Worm (Caenorhabditis elegans): ENCODE results near the gene C49C8.3.

Gene C49C8.3

ce11 chrIV:8679225-8679624 lies 34.7 kb downstream of the C49C8.3 start, which contains the start of gene nlp-60:
nlp-60 (minus strand) TSS chrIV:8679325.
- no peak for TF ChIP-seq dsc-1 (tag; optimal IDR thresholded peaks at IDR 0.05)

- TF ChIP-seq dpl-1 (GFP tag; optimal IDR thresholded peaks at IDR 0.05) (no peak), efl-3 (GFP tag; optimal IDR thresholded peaks at IDR 0.05) (no peak), nhr-47 (tag; optimal IDR thresholded peaks at IDR 0.05) (no peak), alr-1 (tag; optimal IDR thresholded peaks at IDR 0.05; ENCODE audit: borderline replicate concordance) (no peak), nhr-84 (tag; optimal IDR thresholded peaks at IDR 0.05) (no peak), sptf-1 (tag; optimal IDR thresholded peaks at IDR 0.05) (no peak), C04F5.9 (tag; optimal IDR thresholded peaks at IDR 0.05) (no peak), ets-5 (GFP tag; IDR thresholded peaks at IDR 0.05) (no peak), sup-37 (GFP tag; optimal IDR thresholded peaks at IDR 0.05) (no peak), mef-2 (tag; optimal IDR thresholded peaks at IDR 0.05) (no peak), nhr-12 (tag; optimal IDR thresholded peaks at IDR 0.05) (no peak), nhr-76 (tag; optimal IDR thresholded peaks at IDR 0.05) (no peak), unc-86 (tag; optimal IDR thresholded peaks at IDR 0.05) (no peak), efl-1 (optimal IDR thresholded peaks at IDR 0.05) (no peak), efl-1 (GFP tag; optimal IDR thresholded peaks at IDR 0.05 in 1 of 2) (no peak)
Observed at ce11 chrIV:8686510-8686909, 42.0 kb downstream of the C49C8.3 start, which contains the start of gene pole-2. pole-2 (minus strand) TSS chrIV:8686610.

ce11 chrIV:8686966-8687365 lies 42.4 kb downstream of the C49C8.3 start:
- TF ChIP-seq efl-1 (optimal IDR thresholded peaks at IDR 0.05) (no peak), efl-1 (GFP tag; optimal IDR thresholded peaks at IDR 0.05 in 1 of 2) (peak in 1 of 2 experiments; percentile 67), ceh-8 (GFP tag; optimal IDR thresholded peaks at IDR 0.05) (no peak)

ce11 chrIV:8687605-8688191 lies 43.2 kb downstream of the C49C8.3 start, which contains the start of gene snrp-3:
snrp-3 (minus strand) TSS chrIV:8687810.
- no peak for TF ChIP-seq unc-62 (GFP tag; optimal IDR thresholded peaks at IDR 0.05)
- TF ChIP-seq nhr-85 (tag): peak; percentile 93
- TF ChIP-seq nhr-28 (tag; optimal IDR thresholded peaks at IDR 0.05): no peak
- TF ChIP-seq ets-5 (GFP tag; IDR thresholded peaks at IDR 0.05): no peak
- no peak for TF ChIP-seq fkh-4 (tag; optimal IDR thresholded peaks at IDR 0.05; ENCODE audit: borderline replicate concordance)
- peak; percentile 82 for TF ChIP-seq unc-86 (tag; optimal IDR thresholded peaks at IDR 0.05)
- TF ChIP-seq aly-2 (tag; optimal IDR thresholded peaks at IDR 0.05): peak; percentile 86
- TF ChIP-seq tlp-1 (tag; optimal IDR thresholded peaks at IDR 0.05): no peak
- peak; percentile 50 for TF ChIP-seq sox-4 (tag; optimal IDR thresholded peaks at IDR 0.05)
- TF ChIP-seq nhr-71 (tag; optimal IDR thresholded peaks at IDR 0.05): peak; percentile 93
- TF ChIP-seq mdl-1 (tag; optimal IDR thresholded peaks at IDR 0.05): peak in 1 of 2 experiments; percentile 83
- peak; percentile 85 for TF ChIP-seq xbp-1 (tag; optimal IDR thresholded peaks at IDR 0.05)
- TF ChIP-seq ceh-8 (GFP tag; optimal IDR thresholded peaks at IDR 0.05): peak; percentile 75
- no peak for TF ChIP-seq nhr-84 (tag; optimal IDR thresholded peaks at IDR 0.05)
- TF ChIP-seq lin-35 (GFP tag; optimal IDR thresholded peaks at IDR 0.05): peak; percentile 94 to 98
- TF ChIP-seq lin-14 (GFP tag; optimal IDR thresholded peaks at IDR 0.05): peak; percentile 83
- TF ChIP-seq tbx-2 (tag; optimal IDR thresholded peaks at IDR 0.05): peak; percentile 86
- TF ChIP-seq nhr-47 (tag; optimal IDR thresholded peaks at IDR 0.05): peak; percentile 91
- no peak for TF ChIP-seq alr-1 (tag; optimal IDR thresholded peaks at IDR 0.05; ENCODE audit: borderline replicate concordance)
- no peak for TF ChIP-seq vab-15 (tag; optimal IDR thresholded peaks at IDR 0.05)
- TF ChIP-seq nhr-76 (tag; optimal IDR thresholded peaks at IDR 0.05): no peak
- TF ChIP-seq zag-1 (tag; optimal IDR thresholded peaks at IDR 0.05): peak; percentile 82
- TF ChIP-seq jun-1 (tag; optimal IDR thresholded peaks at IDR 0.05): peak; percentile 61
- TF ChIP-seq fkh-10 (GFP tag; optimal IDR thresholded peaks at IDR 0.05): peak; percentile 20
- no peak for TF ChIP-seq nhr-12 (tag; optimal IDR thresholded peaks at IDR 0.05)
- TF ChIP-seq irx-1 (tag; optimal IDR thresholded peaks at IDR 0.05): peak; percentile 83
- TF ChIP-seq rnt-1 (tag; optimal IDR thresholded peaks at IDR 0.05): peak; percentile 89
- TF ChIP-seq F16B12.6 (tag; optimal IDR thresholded peaks at IDR 0.05): peak; percentile 76
- peak; percentile 65 for TF ChIP-seq lir-3 (tag; optimal IDR thresholded peaks at IDR 0.05; ENCODE audit: poor library complexity)
- TF ChIP-seq C16A3.4 (tag; optimal IDR thresholded peaks at IDR 0.05): peak; percentile 92
- peak; percentile 79 for TF ChIP-seq nhr-90 (tag; optimal IDR thresholded peaks at IDR 0.05; ENCODE audit: poor library complexity)
- TF ChIP-seq C34B4.2 (tag; optimal IDR thresholded peaks at IDR 0.05): no peak
- peak; percentile 84 for TF ChIP-seq dsc-1 (tag; optimal IDR thresholded peaks at IDR 0.05)
- peak; percentile 80 for TF ChIP-seq skn-1 (tag; optimal IDR thresholded peaks at IDR 0.05)
- no peak for TF ChIP-seq unc-30 (tag; optimal IDR thresholded peaks at IDR 0.05)
- no peak for TF ChIP-seq pag-3 (tag; optimal IDR thresholded peaks at IDR 0.05; ENCODE audit: borderline replicate concordance, insufficient read depth)
- peak; percentile 82 for TF ChIP-seq isw-1 (GFP tag; IDR thresholded peaks at IDR 0.05)
